Fruit fly (Drosophila melanogaster): ENCODE data around the gene cact.
A peak's percentile ranks its signal among the peaks of the same experiment; 100 is the strongest.

The cact gene

DNA sequence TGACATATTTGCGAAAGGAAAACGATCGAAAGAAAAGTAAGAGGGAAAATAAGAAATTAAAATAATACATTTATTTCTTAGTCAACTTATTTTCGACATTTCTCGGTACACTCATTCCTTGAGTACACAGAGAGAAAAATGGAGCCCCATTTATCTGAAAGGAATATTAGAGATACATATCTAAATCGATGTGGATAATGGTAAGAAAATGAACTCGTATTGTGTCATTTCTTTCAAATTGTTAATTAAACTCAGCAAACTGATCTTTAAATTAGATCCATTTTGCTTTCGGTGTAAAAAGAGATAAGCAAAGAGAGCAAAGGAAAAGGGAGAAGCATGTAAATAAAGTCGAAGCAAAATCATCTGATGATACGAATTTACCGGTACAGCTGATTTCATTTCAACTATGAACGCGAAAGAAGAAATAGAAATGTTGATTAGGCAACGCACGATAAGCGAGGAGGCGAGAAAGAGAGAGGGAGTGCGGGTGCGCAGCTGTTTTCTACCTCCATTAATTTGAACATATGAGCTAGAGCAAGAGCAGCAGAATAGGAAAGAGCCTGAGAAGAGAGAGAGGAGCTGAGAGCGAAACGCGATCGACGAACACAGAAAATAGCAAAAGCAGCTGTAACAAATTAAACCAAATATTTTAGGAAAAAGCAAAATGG is 40.2 kb downstream of the cact start:
- TF ChIP-seq CG12768 (GFP tag; optimal IDR thresholded peaks at IDR 0.05) (peak; percentile 6), tj (GFP tag; optimal IDR thresholded peaks at IDR 0.05) (no peak), Clk (GFP tag; optimal IDR thresholded peaks at IDR 0.05) (peak; percentile 54), CG7101 (tag; optimal IDR thresholded peaks at IDR 0.05) (peak; percentile 83), cic (GFP tag; optimal IDR thresholded peaks at IDR 0.05) (no peak), toe (GFP tag; optimal IDR thresholded peaks at IDR 0.05) (peak; percentile 22), CG1620 (GFP tag; optimal IDR thresholded peaks at IDR 0.05) (peak; percentile 30), Crg-1 (GFP tag; optimal IDR thresholded peaks at IDR 0.05) (no peak), cnc (optimal IDR thresholded peaks at IDR 0.05) (no peak), CG33017 (tag; optimal IDR thresholded peaks at IDR 0.05) (peak; percentile 86), Mnt (GFP tag; optimal IDR thresholded peaks at IDR 0.05) (peak; percentile 21), CG11617 (GFP tag; optimal IDR thresholded peaks at IDR 0.05) (no peak), CG5204 (GFP tag; optimal IDR thresholded peaks at IDR 0.05) (peak; percentile 45), CG7045 (GFP tag; optimal IDR thresholded peaks at IDR 0.05) (peak; percentile 35), bab1 (GFP tag; optimal IDR thresholded peaks at IDR 0.05) (peak; percentile 62), kay (GFP tag; ENCODE audit: borderline replicate concordance) (peak; percentile 90), pad (GFP tag; optimal IDR thresholded peaks at IDR 0.05) (no peak), Hr96 (GFP tag; optimal IDR thresholded peaks at IDR 0.05) (no peak), ovo (GFP tag; optimal IDR thresholded peaks at IDR 0.05) (no peak), CG14711 (tag; optimal IDR thresholded peaks at IDR 0.05) (peak; percentile 86)

DNA sequence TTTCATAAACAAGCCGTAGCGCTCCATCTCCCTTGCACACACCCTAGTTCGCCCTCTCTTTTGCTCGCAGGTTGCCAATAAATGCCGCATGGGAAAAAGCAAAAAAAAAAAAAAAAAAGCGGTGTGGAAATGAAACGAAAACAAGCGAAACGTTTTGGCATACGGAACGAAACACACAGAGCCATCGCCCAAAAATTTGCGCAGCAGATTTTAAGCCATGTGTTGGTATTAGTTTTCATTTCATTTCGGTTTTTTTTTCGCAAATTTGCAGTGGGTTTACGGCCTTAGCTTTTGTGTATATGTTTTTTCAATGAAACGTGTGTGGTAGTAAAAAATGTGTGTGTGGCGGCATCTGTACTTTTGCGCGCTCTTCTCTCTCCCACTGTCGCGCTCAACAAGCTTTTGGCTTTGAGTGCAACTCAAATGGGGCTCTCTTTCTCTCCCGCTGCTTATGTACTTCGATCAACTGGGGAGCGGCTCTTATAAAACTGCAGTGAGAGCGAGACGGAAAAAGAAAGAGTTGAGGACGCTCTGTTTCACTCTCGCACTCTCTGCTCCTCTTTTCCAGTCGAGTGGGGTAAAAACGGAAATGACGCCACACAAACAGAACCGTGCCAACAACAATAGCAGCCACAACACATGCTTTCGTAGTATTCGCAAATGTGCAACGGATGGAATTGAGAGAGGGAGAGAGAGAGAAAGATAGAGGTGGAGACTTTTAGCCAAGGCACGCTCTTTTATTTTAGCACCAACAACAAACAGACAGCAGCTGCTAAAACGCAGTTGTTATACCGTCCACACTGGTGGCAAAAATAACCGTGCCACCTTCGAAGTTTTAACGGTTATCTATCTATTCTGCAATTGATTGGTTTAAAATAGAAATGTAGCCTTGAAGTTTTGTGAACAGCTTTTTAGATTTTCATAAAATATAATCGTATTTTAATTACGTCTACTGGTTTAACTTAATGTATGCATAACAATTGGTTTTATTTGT is 41.4 kb downstream of the cact start:
- TF ChIP-seq CG11617 (GFP tag; optimal IDR thresholded peaks at IDR 0.05) (peak; percentile 53), bab1 (GFP tag; optimal IDR thresholded peaks at IDR 0.05) (peak; percentile 76), cic (GFP tag; optimal IDR thresholded peaks at IDR 0.05) (peak; percentile 100), CG1620 (GFP tag; optimal IDR thresholded peaks at IDR 0.05) (peak; percentile 22), toe (GFP tag; optimal IDR thresholded peaks at IDR 0.05) (no peak), Crg-1 (GFP tag; optimal IDR thresholded peaks at IDR 0.05) (peak; percentile 54), Hr96 (GFP tag; optimal IDR thresholded peaks at IDR 0.05) (peak; percentile 15), CG5204 (GFP tag; optimal IDR thresholded peaks at IDR 0.05) (peak; percentile 77), cnc (optimal IDR thresholded peaks at IDR 0.05) (no peak), ovo (GFP tag; optimal IDR thresholded peaks at IDR 0.05) (peak; percentile 25), tj (GFP tag; optimal IDR thresholded peaks at IDR 0.05) (peak; percentile 42), CG7045 (GFP tag; optimal IDR thresholded peaks at IDR 0.05) (peak; percentile 72), CG7101 (tag; optimal IDR thresholded peaks at IDR 0.05) (peak; percentile 70), Mnt (GFP tag; optimal IDR thresholded peaks at IDR 0.05) (peak; percentile 94), CG14711 (tag; optimal IDR thresholded peaks at IDR 0.05) (peak; percentile 57), Clk (GFP tag; optimal IDR thresholded peaks at IDR 0.05) (peak; percentile 62), pad (GFP tag; optimal IDR thresholded peaks at IDR 0.05) (peak; percentile 100), CG12768 (GFP tag; optimal IDR thresholded peaks at IDR 0.05) (peak; percentile 81), kay (GFP tag; ENCODE audit: borderline replicate concordance) (peak; percentile 97), CG33017 (tag; optimal IDR thresholded peaks at IDR 0.05) (peak; percentile 79)

DNA sequence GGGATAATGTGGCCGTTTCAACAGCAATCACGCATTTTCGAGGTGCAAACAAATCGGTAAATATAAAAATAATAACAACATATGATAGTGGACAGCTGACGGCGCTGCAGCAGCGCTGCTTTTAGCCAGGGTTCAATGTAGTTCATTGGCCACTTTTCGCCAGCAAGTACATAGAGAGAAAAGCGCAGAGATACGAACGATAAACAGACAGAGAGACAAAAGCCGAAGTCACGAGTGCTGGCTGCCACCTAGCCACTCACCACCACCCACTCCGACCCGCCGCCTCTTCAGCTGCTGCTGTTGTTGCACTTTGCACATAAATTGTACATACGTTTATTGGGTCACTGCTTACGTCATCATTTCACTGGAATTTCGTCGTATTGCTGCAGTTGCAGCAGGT is 43.2 kb downstream of the cact start:
- TF ChIP-seq Clk (GFP tag; optimal IDR thresholded peaks at IDR 0.05) (no peak), CG5204 (GFP tag; optimal IDR thresholded peaks at IDR 0.05) (no peak), Crg-1 (GFP tag; optimal IDR thresholded peaks at IDR 0.05) (no peak), ovo (GFP tag; optimal IDR thresholded peaks at IDR 0.05) (no peak), tj (GFP tag; optimal IDR thresholded peaks at IDR 0.05) (peak; percentile 80), CG14711 (tag; optimal IDR thresholded peaks at IDR 0.05) (no peak), cnc (optimal IDR thresholded peaks at IDR 0.05) (no peak), toe (GFP tag; optimal IDR thresholded peaks at IDR 0.05) (no peak), CG11617 (GFP tag; optimal IDR thresholded peaks at IDR 0.05) (no peak), Mnt (GFP tag; optimal IDR thresholded peaks at IDR 0.05) (no peak), kay (GFP tag; ENCODE audit: borderline replicate concordance) (peak; percentile 43), pad (GFP tag; optimal IDR thresholded peaks at IDR 0.05) (no peak)

DNA sequence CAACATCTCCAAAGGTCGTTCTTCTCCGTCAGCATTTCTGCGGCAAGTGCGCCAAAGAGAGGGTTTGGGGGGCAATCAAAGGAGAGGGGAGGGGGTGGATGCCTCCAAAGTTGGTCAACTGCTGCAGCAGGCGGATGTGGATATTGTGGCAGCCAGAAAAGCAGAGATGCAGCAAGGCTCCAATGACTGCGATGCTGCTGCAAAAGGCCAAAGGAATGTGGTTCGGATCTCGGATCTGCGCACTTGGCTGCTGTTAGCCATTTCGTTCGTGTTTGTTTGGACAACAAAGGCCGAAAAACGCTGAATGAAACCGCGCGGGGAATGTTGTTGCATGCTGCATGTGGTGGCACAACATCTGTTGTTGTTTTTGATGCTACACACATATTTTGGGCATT is 43.9 kb downstream of the cact start:
- TF ChIP-seq Clk (GFP tag; optimal IDR thresholded peaks at IDR 0.05) (no peak), CG14711 (tag; optimal IDR thresholded peaks at IDR 0.05) (no peak), kay (GFP tag; ENCODE audit: borderline replicate concordance) (no peak), CG12768 (GFP tag; optimal IDR thresholded peaks at IDR 0.05) (no peak), CG7101 (tag; optimal IDR thresholded peaks at IDR 0.05) (no peak)

DNA sequence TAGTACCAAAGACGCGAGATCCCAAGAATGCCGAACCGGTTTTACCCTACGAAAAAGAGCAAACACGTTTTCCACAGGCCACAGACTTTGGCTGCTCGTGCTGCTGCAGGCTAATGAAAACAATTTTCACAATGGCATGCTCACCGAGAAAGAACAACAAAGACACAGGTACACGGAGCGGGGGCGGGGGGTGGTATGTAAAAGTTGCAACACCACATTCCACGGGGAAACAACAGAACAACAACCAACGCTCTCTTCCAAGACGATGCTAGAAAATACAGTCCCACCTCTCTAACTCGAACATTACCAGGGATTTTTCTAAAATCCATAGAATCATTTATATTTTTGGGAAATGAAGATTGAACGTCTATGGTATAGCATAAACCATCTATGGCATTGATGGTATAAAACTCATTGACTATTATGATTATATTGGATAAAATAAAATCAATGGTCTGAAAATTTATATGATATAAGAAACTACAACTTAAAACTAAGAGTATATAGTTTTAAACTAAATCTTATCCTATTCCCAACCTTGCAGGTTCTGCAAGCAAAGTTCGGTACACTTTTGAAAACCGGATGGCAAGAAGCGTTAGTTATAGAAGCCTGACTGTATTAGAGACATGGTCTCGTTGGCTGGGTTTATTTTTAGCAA is 44.5 kb downstream of the cact start:
- TF ChIP-seq toe (GFP tag; optimal IDR thresholded peaks at IDR 0.05) (no peak), tj (GFP tag; optimal IDR thresholded peaks at IDR 0.05) (no peak), cic (GFP tag; optimal IDR thresholded peaks at IDR 0.05) (no peak), Mnt (GFP tag; optimal IDR thresholded peaks at IDR 0.05) (no peak), CG11617 (GFP tag; optimal IDR thresholded peaks at IDR 0.05) (no peak), Clk (GFP tag; optimal IDR thresholded peaks at IDR 0.05) (no peak), Hr96 (GFP tag; optimal IDR thresholded peaks at IDR 0.05) (no peak), ovo (GFP tag; optimal IDR thresholded peaks at IDR 0.05) (no peak), CG7045 (GFP tag; optimal IDR thresholded peaks at IDR 0.05) (no peak), CG14711 (tag; optimal IDR thresholded peaks at IDR 0.05) (no peak), cnc (optimal IDR thresholded peaks at IDR 0.05) (no peak), CG33017 (tag; optimal IDR thresholded peaks at IDR 0.05) (no peak), kay (GFP tag; ENCODE audit: borderline replicate concordance) (no peak), CG1620 (GFP tag; optimal IDR thresholded peaks at IDR 0.05) (no peak)
